Worm (Caenorhabditis elegans) whole organism, L2 larva: ENCODE data around the gene taf-12.

ENCODE experiments used
- sem-4 ChIP-seq: fragments of 150-350 bp; optimal IDR thresholded peaks from 2 replicates; lab custom pipeline; 2014; ENCODE audit warnings: missing biosample characterization, missing genetic modification reagents, missing genetic modification characterization
- skn-1 ChIP-seq: sonication (generic microtip); optimal IDR thresholded peaks from 2 replicates; lab custom pipeline; 2017; ENCODE audit warnings: missing biosample characterization, missing genetic modification characterization
- unc-55 ChIP-seq: fragments of 150-350 bp; sonication (generic microtip); optimal IDR thresholded peaks from 3 replicates; lab custom pipeline; 2014; ENCODE audit warnings: missing biosample characterization, missing genetic modification reagents, missing genetic modification characterization

- TF ChIP-seq skn-1: no peak
- TF ChIP-seq sem-4 (tag; lab: Kevin White, UChicago): no peak
- no peak for TF ChIP-seq unc-55
Measured at ce11 chrIII:11861123-11861522, 8.0 kb downstream of the taf-12 start.
